Worm (Caenorhabditis elegans): ENCODE measurements around the gene F42A9.7.

DNA sequence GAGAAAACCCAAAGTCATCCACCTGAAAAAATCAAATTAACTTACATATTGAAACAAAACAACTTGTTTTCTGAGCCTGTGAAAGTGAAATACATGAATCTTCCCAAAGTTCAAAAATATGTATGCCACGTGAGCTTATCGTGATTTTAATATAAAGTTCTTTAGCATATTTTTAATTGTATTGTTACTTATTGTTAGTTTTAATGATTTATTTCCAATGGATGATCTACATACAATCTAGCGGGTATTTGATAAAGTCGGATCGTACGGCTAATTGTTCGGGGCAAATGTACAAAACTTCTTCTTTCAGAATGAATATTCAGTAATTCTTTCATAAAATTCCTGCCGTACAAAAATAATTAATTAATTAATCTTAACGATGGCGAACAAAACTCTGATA, 46.7 kb downstream of the F42A9.7 start, which contains the start of gene Y59H11AM.4:
- TF ChIP-seq ceh-82 (tag; optimal IDR thresholded peaks at IDR 0.05) (no peak), nhr-20 (tag; optimal IDR thresholded peaks at IDR 0.05) (no peak), hlh-17 (GFP tag; optimal IDR thresholded peaks at IDR 0.05; ENCODE audit: borderline replicate concordance) (no peak), mep-1 (tag; optimal IDR thresholded peaks at IDR 0.05) (no peak), pag-3 (tag; optimal IDR thresholded peaks at IDR 0.05; ENCODE audit: borderline replicate concordance, insufficient read depth) (no peak), ceh-63 (GFP tag; optimal IDR thresholded peaks at IDR 0.05) (no peak), ceh-88 (GFP tag; IDR thresholded peaks at IDR 0.05) (no peak), nhr-76 (tag; optimal IDR thresholded peaks at IDR 0.05) (no peak), lsy-2 (tag; optimal IDR thresholded peaks at IDR 0.05) (no peak), ama-1 (optimal IDR thresholded peaks at IDR 0.05) (no peak), aly-2 (tag; optimal IDR thresholded peaks at IDR 0.05) (no peak), elt-3 (tag; optimal IDR thresholded peaks at IDR 0.05) (no peak)
